Worm (Caenorhabditis elegans): ENCODE data around the gene C02B8.7.

- TF ChIP-seq dao-5 (tag; optimal IDR thresholded peaks at IDR 0.05) (no peak), W03F9.2 (tag; optimal IDR thresholded peaks at IDR 0.05) (peak; percentile 24), him-1 (tag; optimal IDR thresholded peaks at IDR 0.05) (no peak)
Measured at ce11 chrX:8109531-8109930, 28.1 kb downstream of the C02B8.7 start.

All from whole organism, L4/young adult.